Fruit fly (Drosophila melanogaster) whole organism, embryonic: Measurements from ENCODE around the gene CG13124.

Experiments used
- CG10209 ChIP-seq: fragments of 200-800 bp; sonication (Bioruptor generic); optimal IDR thresholded peaks from 3 replicates; lab custom pipeline; 2017; ENCODE audit warnings: missing biosample characterization, mild to moderate bottlenecking, missing genetic modification characterization, missing genetic modification reagents
- CG10462 ChIP-seq: fragments of 200-800 bp; sonication (Bioruptor generic); optimal IDR thresholded peaks from 2 replicates; lab custom pipeline; 2016; ENCODE audit warnings: missing biosample characterization, missing genetic modification characterization
- CG14667 ChIP-seq: fragments of 200-800 bp; sonication (Bioruptor generic); IDR thresholded peaks from 2 replicates; pipeline ENCODE4 v1.3.6; 2022; ENCODE audit warnings: missing biosample characterization, missing genetic modification characterization
- CG17359 ChIP-seq: fragments of 200-800 bp; sonication (Bioruptor generic); optimal IDR thresholded peaks from 3 replicates; lab custom pipeline; 2018; ENCODE audit warnings: missing biosample characterization, mild to moderate bottlenecking, missing genetic modification characterization, moderate library complexity
- CG1832 ChIP-seq: fragments of 200-800 bp; sonication (Bioruptor generic); optimal IDR thresholded peaks from 2 replicates; lab custom pipeline; 2017; ENCODE audit warnings: missing biosample characterization, mild to moderate bottlenecking, missing genetic modification characterization, inconsistent platforms
- CG2678 ChIP-seq: fragments of 200-800 bp; sonication (Bioruptor generic); optimal IDR thresholded peaks from 3 replicates; lab custom pipeline; 2019; ENCODE audit warnings: missing biosample characterization, mild to moderate bottlenecking, missing genetic modification characterization, moderate library complexity
- CG2712 ChIP-seq: fragments of 200-800 bp; optimal IDR thresholded peaks from 3 replicates; lab custom pipeline; 2019; ENCODE audit warnings: missing biosample characterization, mild to moderate bottlenecking, missing genetic modification characterization, moderate library complexity
- CG6272 ChIP-seq: fragments of 200-800 bp; sonication (Bioruptor generic); IDR thresholded peaks from 2 replicates; pipeline ENCODE4 v1.3.6; 2022; ENCODE audit warnings: missing biosample characterization, missing genetic modification characterization
- CG6689 ChIP-seq: fragments of 200-800 bp; sonication (Bioruptor generic); IDR thresholded peaks from 2 replicates; pipeline ENCODE4 v1.3.6; 2022; ENCODE audit warnings: missing biosample characterization, missing genetic modification characterization
- CG7963 ChIP-seq: fragments of 200-800 bp; sonication (Bioruptor generic); IDR thresholded peaks from 3 replicates; pipeline ENCODE4 v1.3.6; 2022; ENCODE audit warnings: missing biosample characterization, missing genetic modification characterization; ENCODE audit not compliant: partially characterized antibody
- CG8359 ChIP-seq: fragments of 200-800 bp; sonication (Bioruptor generic); optimal IDR thresholded peaks from 2 replicates; lab custom pipeline; 2017; ENCODE audit warnings: missing biosample characterization, mild to moderate bottlenecking, missing genetic modification characterization, borderline replicate concordance
- CG9817 ChIP-seq: fragments of 200-800 bp; sonication (Bioruptor generic); optimal IDR thresholded peaks from 2 replicates; lab custom pipeline; 2018; ENCODE audit warnings: missing biosample characterization, mild to moderate bottlenecking, missing genetic modification characterization, moderate library complexity
- CG9932 ChIP-seq: fragments of 200-800 bp; sonication (Bioruptor generic); IDR thresholded peaks from 2 replicates; pipeline ENCODE4 v1.3.6; 2022; ENCODE audit warnings: missing biosample characterization, missing genetic modification characterization
- Dip3 ChIP-seq: fragments of 200-800 bp; sonication (Bioruptor generic); optimal IDR thresholded peaks from 3 replicates; lab custom pipeline; 2016; ENCODE audit warnings: missing biosample characterization, missing genetic modification characterization
- Ets97D ChIP-seq: fragments of 200-800 bp; sonication (Bioruptor generic); optimal IDR thresholded peaks from 3 replicates; lab custom pipeline; 2016; ENCODE audit warnings: missing biosample characterization, missing genetic modification characterization
- Hr39 ChIP-seq: fragments of >200 bp; optimal IDR thresholded peaks from 2 replicates; lab custom pipeline; 2017
- Hr51 ChIP-seq, 2 experiments: fragments of 200-800 bp; sonication (Bioruptor generic); optimal IDR thresholded peaks; 2 replicates in 1 of 2; 3 replicates in 1 of 2; lab custom pipeline; 2016 to 2018; ENCODE audit warnings: missing biosample characterization in 2 of 2, missing genetic modification characterization in 2 of 2, mild to moderate bottlenecking in 1 of 2, moderate library complexity in 1 of 2
- Jarid2 ChIP-seq: fragments of 200-800 bp; sonication (Bioruptor generic); optimal IDR thresholded peaks from 3 replicates; lab custom pipeline; 2017; ENCODE audit warnings: mild to moderate bottlenecking, missing biosample characterization, missing genetic modification reagents, missing genetic modification characterization
- Lhr ChIP-seq: fragments of 200-800 bp; sonication (Bioruptor generic); optimal IDR thresholded peaks from 3 replicates; lab custom pipeline; 2017; ENCODE audit warnings: mild to moderate bottlenecking, missing biosample characterization, missing genetic modification reagents, missing genetic modification characterization
- Mrtf ChIP-seq: fragments of 200-800 bp; sonication (Bioruptor generic); IDR thresholded peaks from 3 replicates; pipeline ENCODE4 v1.3.6; 2022; ENCODE audit warnings: missing biosample characterization, missing genetic modification characterization
- NFAT ChIP-seq: fragments of 200-800 bp; sonication (Bioruptor generic); IDR thresholded peaks from 2 replicates; pipeline ENCODE4 v1.3.6; 2022; ENCODE audit warnings: missing biosample characterization, missing genetic modification characterization
- Optix ChIP-seq: fragments of 200-800 bp; sonication (Bioruptor generic); IDR thresholded peaks from 3 replicates; pipeline ENCODE4 v1.3.6; 2022; ENCODE audit warnings: missing biosample characterization, missing genetic modification characterization
- Rx ChIP-seq: fragments of 200-800 bp; sonication (Bioruptor generic); IDR thresholded peaks from 2 replicates; pipeline ENCODE4 v1.3.6; 2022; ENCODE audit warnings: missing biosample characterization, missing genetic modification characterization
- Side ChIP-seq: fragments of 200-800 bp; sonication (Bioruptor generic); optimal IDR thresholded peaks from 2 replicates; lab custom pipeline; 2016; ENCODE audit warnings: missing biosample characterization, missing genetic modification characterization
- Sry-δ ChIP-seq: fragments of 200-800 bp; sonication (Bioruptor generic); optimal IDR thresholded peaks from 2 replicates; lab custom pipeline; 2016; ENCODE audit warnings: missing biosample characterization, missing genetic modification characterization
- Xbp1 ChIP-seq: fragments of 200-800 bp; sonication (Bioruptor generic); optimal IDR thresholded peaks from 3 replicates; lab custom pipeline; 2016; ENCODE audit warnings: missing biosample characterization, mild to moderate bottlenecking, missing genetic modification characterization
- az2 ChIP-seq: fragments of 200-800 bp; sonication (Bioruptor generic); optimal IDR thresholded peaks from 3 replicates; lab custom pipeline; 2016; ENCODE audit warnings: missing biosample characterization, missing genetic modification characterization
- bab2 ChIP-seq: fragments of 200-800 bp; sonication (Bioruptor generic); optimal IDR thresholded peaks from 2 replicates; lab custom pipeline; 2016; ENCODE audit warnings: missing biosample characterization, missing genetic modification characterization
- br ChIP-seq: fragments of >200 bp; optimal IDR thresholded peaks from 2 replicates; lab custom pipeline; 2017
- dpn ChIP-seq, 2 experiments: fragments of 200-800 bp; sonication (Bioruptor generic); optimal IDR thresholded peaks; 3 replicates each; lab custom pipeline; 2016; ENCODE audit warnings: missing biosample characterization in 2 of 2, missing genetic modification characterization in 2 of 2
- en ChIP-seq: fragments of 200-800 bp; sonication (Bioruptor generic); optimal IDR thresholded peaks from 2 replicates; lab custom pipeline; 2016; ENCODE audit warnings: missing biosample characterization, missing genetic modification characterization
- gce ChIP-seq: fragments of 200-800 bp; sonication (Bioruptor generic); IDR thresholded peaks from 3 replicates; pipeline ENCODE4 v1.3.6; 2022; ENCODE audit warnings: missing biosample characterization, missing genetic modification characterization
- gcm ChIP-seq: fragments of 200-800 bp; sonication (Bioruptor generic); optimal IDR thresholded peaks from 2 replicates; lab custom pipeline; 2019; ENCODE audit warnings: missing biosample characterization, mild to moderate bottlenecking, missing genetic modification characterization, moderate library complexity
- her ChIP-seq: fragments of 200-800 bp; sonication (Bioruptor generic); optimal IDR thresholded peaks from 2 replicates; lab custom pipeline; 2016; ENCODE audit warnings: missing biosample characterization, missing genetic modification characterization
- hkb ChIP-seq, 2 experiments: fragments of 200-800 bp in 1 of 2; fragments of >200 bp in 1 of 2; sonication (Bioruptor generic) in 1 of 2; IDR thresholded peaks in 1 of 2; optimal IDR thresholded peaks in 1 of 2; 2 replicates each; pipeline versions ENCODE4 v1.3.6 to Lab custom; 2017 to 2022; ENCODE audit warnings: missing biosample characterization in 1 of 2, missing genetic modification characterization in 1 of 2
- jing ChIP-seq: fragments of 200-800 bp; sonication (Bioruptor generic); optimal IDR thresholded peaks from 2 replicates; lab custom pipeline; 2018; ENCODE audit warnings: missing biosample characterization, mild to moderate bottlenecking, missing genetic modification characterization
- mam ChIP-seq: fragments of 200-800 bp; sonication (Bioruptor generic); optimal IDR thresholded peaks from 3 replicates; lab custom pipeline; 2016; ENCODE audit warnings: missing biosample characterization, missing genetic modification characterization
- mld ChIP-seq: fragments of 200-800 bp; sonication (Bioruptor generic); IDR thresholded peaks from 3 replicates; pipeline ENCODE4 v1.3.6; 2022; ENCODE audit warnings: missing biosample characterization, missing genetic modification characterization; ENCODE audit not compliant: partially characterized antibody
- nau ChIP-seq: fragments of 200-800 bp; sonication (Bioruptor generic); optimal IDR thresholded peaks from 3 replicates; lab custom pipeline; 2017; ENCODE audit warnings: missing biosample characterization, mild to moderate bottlenecking, missing genetic modification characterization, missing genetic modification reagents
- pb ChIP-seq: fragments of 200-800 bp; sonication (Bioruptor generic); optimal IDR thresholded peaks from 3 replicates; lab custom pipeline; 2016; ENCODE audit warnings: missing biosample characterization, missing genetic modification characterization
- run ChIP-seq: fragments of 200-800 bp; sonication (Bioruptor generic); optimal IDR thresholded peaks from 3 replicates; lab custom pipeline; 2018; ENCODE audit warnings: missing biosample characterization, mild to moderate bottlenecking, missing genetic modification characterization
- schlank ChIP-seq: fragments of 200-800 bp; sonication (Bioruptor generic); optimal IDR thresholded peaks from 2 replicates; lab custom pipeline; 2018; ENCODE audit warnings: missing biosample characterization, mild to moderate bottlenecking, missing genetic modification characterization
- sob ChIP-seq: fragments of 200-800 bp; sonication (Bioruptor generic); IDR thresholded peaks from 2 replicates; pipeline ENCODE4 v1.3.6; 2022; ENCODE audit warnings: missing biosample characterization, missing genetic modification characterization
- stc ChIP-seq: fragments of 200-800 bp; sonication (Bioruptor generic); IDR thresholded peaks from 2 replicates; pipeline ENCODE4 v1.3.6; 2022; ENCODE audit warnings: missing biosample characterization, missing genetic modification characterization
- sug ChIP-seq: fragments of 200-800 bp; optimal IDR thresholded peaks from 2 replicates; lab custom pipeline; 2019; ENCODE audit warnings: missing biosample characterization, mild to moderate bottlenecking, missing genetic modification characterization, moderate library complexity
- tna ChIP-seq: fragments of 200-800 bp; sonication (Bioruptor generic); IDR thresholded peaks from 2 replicates; pipeline ENCODE4 v1.3.6; 2022; ENCODE audit warnings: missing biosample characterization, missing genetic modification characterization; ENCODE audit not compliant: partially characterized antibody
- toy ChIP-seq: fragments of 200-800 bp; sonication (Bioruptor generic); IDR thresholded peaks from 2 replicates; pipeline ENCODE4 v1.3.6; 2022; ENCODE audit warnings: missing biosample characterization, missing genetic modification characterization
- wek ChIP-seq: fragments of 200-800 bp; sonication (Bioruptor generic); optimal IDR thresholded peaks from 3 replicates; lab custom pipeline; 2018; ENCODE audit warnings: missing biosample characterization, mild to moderate bottlenecking, missing genetic modification characterization, moderate library complexity
- zfh1 ChIP-seq: fragments of 200-800 bp; sonication (Bioruptor generic); IDR thresholded peaks from 3 replicates; pipeline ENCODE4 v1.3.6; 2022; ENCODE audit warnings: missing biosample characterization, missing genetic modification characterization

Gene CG13124

DNA sequence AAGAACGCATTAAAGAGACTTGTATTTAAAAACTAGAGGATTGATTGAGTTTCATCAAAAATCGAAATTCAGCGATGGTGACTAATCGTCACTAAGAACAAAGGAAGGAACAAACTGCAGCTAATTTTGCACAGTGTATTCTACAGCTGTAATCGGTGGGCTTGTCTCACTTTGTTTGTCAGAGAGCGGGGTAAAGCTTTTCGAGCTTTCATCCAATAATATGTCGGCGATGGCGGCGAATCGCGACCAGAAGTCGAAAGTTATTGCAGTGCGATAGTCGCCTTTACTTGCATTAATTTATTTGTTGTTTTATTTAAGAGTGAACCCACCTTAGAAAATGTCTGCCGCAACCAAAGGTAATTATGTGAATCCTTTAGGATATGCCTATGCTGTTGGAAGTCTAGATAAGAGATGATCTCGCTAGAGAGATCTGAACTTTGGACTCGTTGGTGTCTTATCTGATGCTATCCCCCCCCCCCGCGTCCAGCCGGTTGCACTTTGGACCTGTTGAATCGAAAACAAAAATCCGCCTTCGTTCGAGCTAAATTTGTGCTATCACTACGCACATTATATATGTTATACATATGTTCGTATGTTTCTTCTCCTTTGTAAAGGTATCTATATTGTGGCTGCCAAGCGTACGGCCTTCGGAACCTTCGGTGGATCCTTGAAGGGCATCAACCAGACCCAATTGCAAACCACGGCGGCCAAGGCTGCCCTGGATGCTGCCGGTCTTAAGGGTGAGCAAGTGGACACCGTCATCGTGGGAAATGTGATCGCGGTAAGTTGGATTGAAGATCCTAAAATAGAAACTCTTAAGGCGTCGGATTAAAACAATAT is 6.8 kb upstream of the CG13124 start, which contains the start of gene yip2 (continued):
- peak; percentile 38 to 68 for TF ChIP-seq dpn (GFP tag; optimal IDR thresholded peaks at IDR 0.05; lab: Kevin White, UChicago)
- no peak for TF ChIP-seq CG1832
- no peak; the same call in 2 of the 3 replicates for TF ChIP-seq Optix (GFP tag; lab: Robert Waterston, UW)
- peak; percentile 51 for TF ChIP-seq CG10209 (GFP tag; lab: Kevin White, UChicago)
- TF ChIP-seq pb = no peak
- TF ChIP-seq mld = 0 out of 3 replicates have a peak, but pooled peaks have one; percentile 33
- no peak for TF ChIP-seq Mrtf (GFP tag; lab: Robert Waterston, UW)
- TF ChIP-seq Lhr (GFP tag; lab: Kevin White, UChicago) = no peak
- peak; percentile 15 for TF ChIP-seq Ets97D (GFP tag; lab: Kevin White, UChicago)
- peak; percentile 68 for TF ChIP-seq CG2678 (tag; lab: Kevin White, UChicago)
- no peak for TF ChIP-seq CG6272 (GFP tag; lab: Robert Waterston, UW)
- peak; percentile 64; the same call in 1 of the 3 replicates for TF ChIP-seq gce (GFP tag; lab: Robert Waterston, UW)
- peak; percentile 54 for TF ChIP-seq wek (GFP tag; lab: Kevin White, UChicago)
- TF ChIP-seq toy = no peak
- peak; percentile 30 for TF ChIP-seq Side (GFP tag; lab: Kevin White, UChicago)
- TF ChIP-seq Hr51 (GFP tag; optimal IDR thresholded peaks at IDR 0.05; lab: Kevin White, UChicago) = peak; percentile 20 to 77
- peak; percentile 57 for TF ChIP-seq gcm (GFP tag; lab: Kevin White, UChicago)
- TF ChIP-seq CG14667 = no peak
- peak; percentile 21 for TF ChIP-seq schlank (tag; lab: Kevin White, UChicago)
- peak; percentile 52 for TF ChIP-seq mam (GFP tag; lab: Kevin White, UChicago)
- TF ChIP-seq CG17359 (tag; lab: Kevin White, UChicago) = peak; percentile 62
- no peak for TF ChIP-seq en (GFP tag; lab: Kevin White, UChicago)
- peak; percentile 72 for TF ChIP-seq zfh1 (GFP tag; lab: Robert Waterston, UW)
- peak; percentile 71 for TF ChIP-seq CG9932 (GFP tag; lab: Robert Waterston, UW)
- peak; percentile 18 for TF ChIP-seq CG10462 (GFP tag; lab: Kevin White, UChicago)
- no peak for TF ChIP-seq Rx (GFP tag; lab: Robert Waterston, UW)
- no peak for TF ChIP-seq CG7963 (GFP tag; lab: Robert Waterston, UW)
- TF ChIP-seq Hr39 = no peak
- TF ChIP-seq CG6689 (GFP tag; lab: Robert Waterston, UW) = peak; percentile 49
- TF ChIP-seq Xbp1 (GFP tag; lab: Kevin White, UChicago) = peak; percentile 76
- peak; percentile 64 for TF ChIP-seq stc
- TF ChIP-seq hkb (optimal IDR thresholded peaks at IDR 0.05; lab: Kevin White, UChicago) = no peak
- peak; percentile 76 for TF ChIP-seq hkb (GFP tag; IDR thresholded peaks at IDR 0.05; lab: Robert Waterston, UW)
- TF ChIP-seq tna (GFP tag; lab: Robert Waterston, UW) = no peak
- peak; percentile 21 for TF ChIP-seq run (tag; lab: Kevin White, UChicago)
- no peak for TF ChIP-seq CG8359 (GFP tag; lab: Kevin White, UChicago)
- peak; percentile 74 for TF ChIP-seq nau (GFP tag; lab: Kevin White, UChicago)
- peak; percentile 50 for TF ChIP-seq CG2712 (tag; lab: Kevin White, UChicago)
- TF ChIP-seq az2 = peak; percentile 53
- peak; percentile 95 for TF ChIP-seq sug (tag; lab: Kevin White, UChicago)
- peak; percentile 72; the same call in 1 of the 2 replicates for TF ChIP-seq sob (GFP tag; lab: Robert Waterston, UW)
- no peak for TF ChIP-seq br (lab: Kevin White, UChicago)
- no peak for TF ChIP-seq Sry-δ (GFP tag; lab: Kevin White, UChicago)
- peak; percentile 61 for TF ChIP-seq bab2
- peak; percentile 60; the same call in 1 of the 2 replicates for TF ChIP-seq NFAT (GFP tag; lab: Robert Waterston, UW)
- TF ChIP-seq Jarid2 (GFP tag; lab: Kevin White, UChicago) = peak; percentile 48
- TF ChIP-seq CG9817 (tag; lab: Kevin White, UChicago) = peak; percentile 39
- TF ChIP-seq Dip3 = peak; percentile 52
- no peak for TF ChIP-seq jing (GFP tag; lab: Kevin White, UChicago)
- TF ChIP-seq her = peak; percentile 75
